Fruit fly (Drosophila melanogaster) whole organism, embryonic: ENCODE measurements around the gene Pka-C2.

Experiments used
- Blimp-1 ChIP-seq: fragments of 200-800 bp; sonication (Bioruptor generic); optimal IDR thresholded peaks from 3 replicates; lab custom pipeline; 2018; ENCODE audit warnings: missing biosample characterization, missing genetic modification characterization, mild to moderate bottlenecking, moderate library complexity, missing genetic modification reagents
- CG10209 ChIP-seq: fragments of 200-800 bp; sonication (Bioruptor generic); optimal IDR thresholded peaks from 3 replicates; lab custom pipeline; 2017; ENCODE audit warnings: missing biosample characterization, mild to moderate bottlenecking, missing genetic modification characterization, missing genetic modification reagents
- CG10366 ChIP-seq: fragments of 200-800 bp; sonication (Bioruptor generic); IDR thresholded peaks from 2 replicates; pipeline ENCODE4 v1.3.6; 2022; ENCODE audit warnings: missing biosample characterization, missing genetic modification characterization
- CG10462 ChIP-seq: fragments of 200-800 bp; sonication (Bioruptor generic); optimal IDR thresholded peaks from 2 replicates; lab custom pipeline; 2016; ENCODE audit warnings: missing biosample characterization, missing genetic modification characterization
- CG10979 ChIP-seq: fragments of 200-800 bp; sonication (Bioruptor generic); optimal IDR thresholded peaks from 2 replicates; lab custom pipeline; 2018; ENCODE audit warnings: missing biosample characterization, mild to moderate bottlenecking, missing genetic modification characterization, moderate library complexity
- CG11560 ChIP-seq: fragments of 200-800 bp; sonication (Bioruptor generic); IDR thresholded peaks from 3 replicates; pipeline ENCODE4 v1.3.6; 2022; ENCODE audit warnings: missing biosample characterization, missing genetic modification characterization
- CG12391 ChIP-seq: fragments of 200-800 bp; sonication (Bioruptor generic); optimal IDR thresholded peaks from 3 replicates; lab custom pipeline; 2018; ENCODE audit warnings: missing biosample characterization, mild to moderate bottlenecking, missing genetic modification characterization, moderate library complexity
- CG13424 ChIP-seq: fragments of 200-800 bp; sonication (Bioruptor generic); optimal IDR thresholded peaks from 2 replicates; lab custom pipeline; 2019; ENCODE audit warnings: missing biosample characterization, mild to moderate bottlenecking, missing genetic modification characterization, moderate library complexity
- CG13775 ChIP-seq: fragments of 200-800 bp; sonication (Bioruptor generic); optimal IDR thresholded peaks from 3 replicates; lab custom pipeline; 2017; ENCODE audit warnings: missing biosample characterization, mild to moderate bottlenecking, missing genetic modification characterization
- CG15269 ChIP-seq: fragments of 200-800 bp; sonication (Bioruptor generic); optimal IDR thresholded peaks from 2 replicates; lab custom pipeline; 2018; ENCODE audit warnings: missing biosample characterization, mild to moderate bottlenecking, missing genetic modification characterization, moderate library complexity
- CG16815 ChIP-seq: fragments of 200-800 bp; sonication (Bioruptor generic); optimal IDR thresholded peaks from 3 replicates; lab custom pipeline; 2017; ENCODE audit warnings: missing biosample characterization, mild to moderate bottlenecking, missing genetic modification characterization
- CG17186 ChIP-seq: fragments of 200-800 bp; sonication (Bioruptor generic); optimal IDR thresholded peaks from 3 replicates; lab custom pipeline; 2017; ENCODE audit warnings: missing biosample characterization, missing genetic modification reagents, missing genetic modification characterization
- CG17328 ChIP-seq: fragments of 200-800 bp; sonication (Bioruptor generic); IDR thresholded peaks from 2 replicates; pipeline ENCODE4 v1.3.6; 2022; ENCODE audit warnings: missing biosample characterization, missing genetic modification characterization
- CG17568 ChIP-seq: fragments of 200-800 bp; sonication (Bioruptor generic); optimal IDR thresholded peaks from 2 replicates; lab custom pipeline; 2018; ENCODE audit warnings: missing biosample characterization, mild to moderate bottlenecking, missing genetic modification characterization, moderate library complexity
- CG17829 ChIP-seq: fragments of 200-800 bp; optimal IDR thresholded peaks from 2 replicates; lab custom pipeline; 2019; ENCODE audit warnings: missing biosample characterization, mild to moderate bottlenecking, missing genetic modification characterization, moderate library complexity
- CG18262 ChIP-seq: fragments of 200-800 bp; optimal IDR thresholded peaks from 3 replicates; lab custom pipeline; 2019; ENCODE audit warnings: missing biosample characterization, mild to moderate bottlenecking, missing genetic modification characterization, moderate library complexity
- CG18764 ChIP-seq: fragments of 200-800 bp; sonication (Bioruptor generic); optimal IDR thresholded peaks from 3 replicates; lab custom pipeline; 2016; ENCODE audit warnings: missing biosample characterization, missing genetic modification characterization
- CG2199 ChIP-seq: fragments of 200-800 bp; sonication (Bioruptor generic); IDR thresholded peaks from 3 replicates; pipeline ENCODE4 v1.3.6; 2022; ENCODE audit warnings: missing biosample characterization, missing genetic modification characterization
- CG2712 ChIP-seq: fragments of 200-800 bp; optimal IDR thresholded peaks from 3 replicates; lab custom pipeline; 2019; ENCODE audit warnings: missing biosample characterization, mild to moderate bottlenecking, missing genetic modification characterization, moderate library complexity
- CG6689 ChIP-seq: fragments of 200-800 bp; sonication (Bioruptor generic); IDR thresholded peaks from 2 replicates; pipeline ENCODE4 v1.3.6; 2022; ENCODE audit warnings: missing biosample characterization, missing genetic modification characterization
- CG6854 ChIP-seq: fragments of 200-800 bp; sonication (Bioruptor generic); optimal IDR thresholded peaks from 3 replicates; lab custom pipeline; 2017; ENCODE audit warnings: missing biosample characterization, mild to moderate bottlenecking, missing genetic modification characterization
- CG7556 ChIP-seq: fragments of 200-800 bp; sonication (Bioruptor generic); optimal IDR thresholded peaks from 2 replicates; lab custom pipeline; 2017; ENCODE audit warnings: missing biosample characterization, mild to moderate bottlenecking, missing genetic modification characterization
- CG9437 ChIP-seq: fragments of 200-800 bp; sonication (Bioruptor generic); optimal IDR thresholded peaks from 2 replicates; lab custom pipeline; 2018; ENCODE audit warnings: missing biosample characterization, mild to moderate bottlenecking, missing genetic modification characterization
- CG9727 ChIP-seq: fragments of 200-800 bp; sonication (Bioruptor generic); optimal IDR thresholded peaks from 3 replicates; lab custom pipeline; 2017; ENCODE audit warnings: missing biosample characterization, mild to moderate bottlenecking, missing genetic modification characterization
- Chrac-16 ChIP-seq: fragments of 200-800 bp; sonication (Bioruptor generic); optimal IDR thresholded peaks from 3 replicates; lab custom pipeline; 2016; ENCODE audit warnings: missing biosample characterization, missing genetic modification characterization
- D19A ChIP-seq: fragments of 200-800 bp; optimal IDR thresholded peaks from 3 replicates; lab custom pipeline; 2019; ENCODE audit warnings: missing biosample characterization, mild to moderate bottlenecking, missing genetic modification characterization, moderate library complexity
- Hr3 ChIP-seq: fragments of 200-800 bp; sonication (Bioruptor generic); optimal IDR thresholded peaks from 3 replicates; lab custom pipeline; 2016; ENCODE audit warnings: missing biosample characterization, missing genetic modification characterization
- Ptx1 ChIP-seq: fragments of 200-800 bp; sonication (Bioruptor generic); IDR thresholded peaks from 2 replicates; pipeline ENCODE4 v1.3.6; 2022; ENCODE audit warnings: missing biosample characterization, missing genetic modification characterization
- Spps ChIP-seq: fragments of 200-800 bp; sonication (Bioruptor generic); optimal IDR thresholded peaks from 2 replicates; lab custom pipeline; 2018; ENCODE audit warnings: missing biosample characterization, mild to moderate bottlenecking, missing genetic modification characterization
- Sry-δ ChIP-seq: fragments of 200-800 bp; sonication (Bioruptor generic); optimal IDR thresholded peaks from 2 replicates; lab custom pipeline; 2016; ENCODE audit warnings: missing biosample characterization, missing genetic modification characterization
- Xrp1 ChIP-seq: fragments of 200-800 bp; sonication (Bioruptor generic); IDR thresholded peaks from 2 replicates; pipeline ENCODE4 v1.3.6; 2022; ENCODE audit warnings: missing biosample characterization, missing genetic modification characterization
- YL-1 ChIP-seq: fragments of 200-800 bp; sonication (Bioruptor generic); optimal IDR thresholded peaks from 3 replicates; lab custom pipeline; 2017; ENCODE audit warnings: missing biosample characterization, mild to moderate bottlenecking, missing genetic modification characterization
- ara ChIP-seq: fragments of 200-800 bp; sonication (Bioruptor generic); IDR thresholded peaks from 2 replicates; pipeline ENCODE4 v1.3.6; 2022; ENCODE audit warnings: missing biosample characterization, missing genetic modification characterization
- ash1 ChIP-seq: fragments of 200-800 bp; sonication (Bioruptor generic); optimal IDR thresholded peaks from 2 replicates; lab custom pipeline; 2018; ENCODE audit warnings: missing biosample characterization, mild to moderate bottlenecking, missing genetic modification characterization
- crol ChIP-seq: fragments of 200-800 bp; sonication (Bioruptor generic); IDR thresholded peaks from 2 replicates; pipeline ENCODE4 v1.3.6; 2022; ENCODE audit warnings: missing biosample characterization, missing genetic modification characterization
- ewg ChIP-seq: fragments of 200-800 bp; sonication (Bioruptor generic); optimal IDR thresholded peaks from 3 replicates; lab custom pipeline; 2017; ENCODE audit warnings: mild to moderate bottlenecking, missing biosample characterization, missing genetic modification reagents, missing genetic modification characterization
- fd96Cb ChIP-seq: fragments of 200-800 bp; sonication (Bioruptor generic); optimal IDR thresholded peaks from 2 replicates; lab custom pipeline; 2018; ENCODE audit warnings: missing biosample characterization, mild to moderate bottlenecking, missing genetic modification characterization, moderate library complexity
- gce ChIP-seq: fragments of 200-800 bp; sonication (Bioruptor generic); IDR thresholded peaks from 3 replicates; pipeline ENCODE4 v1.3.6; 2022; ENCODE audit warnings: missing biosample characterization, missing genetic modification characterization
- gsb-n ChIP-seq: fragments of 200-800 bp; sonication (Bioruptor generic); optimal IDR thresholded peaks from 3 replicates; lab custom pipeline; 2018; ENCODE audit warnings: missing biosample characterization, mild to moderate bottlenecking, missing genetic modification characterization
- jing ChIP-seq: fragments of 200-800 bp; sonication (Bioruptor generic); optimal IDR thresholded peaks from 2 replicates; lab custom pipeline; 2018; ENCODE audit warnings: missing biosample characterization, mild to moderate bottlenecking, missing genetic modification characterization
- lmd ChIP-seq: fragments of 200-800 bp; sonication (Bioruptor generic); IDR thresholded peaks from 2 replicates; pipeline ENCODE4 v1.3.6; 2022; ENCODE audit warnings: missing biosample characterization, missing genetic modification characterization
- nerfin-1 ChIP-seq: fragments of 200-800 bp; sonication (Bioruptor generic); optimal IDR thresholded peaks from 3 replicates; lab custom pipeline; 2019; ENCODE audit warnings: missing biosample characterization, mild to moderate bottlenecking, missing genetic modification characterization, moderate library complexity
- org-1 ChIP-seq: fragments of 200-800 bp; sonication (Bioruptor generic); optimal IDR thresholded peaks from 2 replicates; lab custom pipeline; 2017; ENCODE audit warnings: missing biosample characterization, missing genetic modification characterization
- phol ChIP-seq: fragments of 200-800 bp; sonication (Bioruptor generic); optimal IDR thresholded peaks from 3 replicates; lab custom pipeline; 2018; ENCODE audit warnings: missing biosample characterization, mild to moderate bottlenecking, missing genetic modification characterization, moderate library complexity
- row ChIP-seq: fragments of 200-800 bp; sonication (Bioruptor generic); IDR thresholded peaks from 3 replicates; pipeline ENCODE4 v1.3.6; 2022; ENCODE audit warnings: missing biosample characterization, missing genetic modification characterization
- salm ChIP-seq: fragments of 200-800 bp; sonication (Bioruptor generic); optimal IDR thresholded peaks from 2 replicates; lab custom pipeline; 2018; ENCODE audit warnings: missing biosample characterization, mild to moderate bottlenecking, missing genetic modification characterization
- sisA ChIP-seq: fragments of 200-800 bp; sonication (Bioruptor generic); IDR thresholded peaks from 2 replicates; pipeline ENCODE4 v1.3.6; 2022; ENCODE audit warnings: missing biosample characterization, missing genetic modification characterization
- ssp ChIP-seq: fragments of 200-800 bp; sonication (Bioruptor generic); IDR thresholded peaks from 2 replicates; pipeline ENCODE4 v1.3.6; 2022; ENCODE audit warnings: missing biosample characterization, missing genetic modification characterization
- tin ChIP-seq: fragments of 200-800 bp; sonication (Bioruptor generic); optimal IDR thresholded peaks from 3 replicates; lab custom pipeline; 2016; ENCODE audit warnings: missing biosample characterization, missing genetic modification characterization
- zf30C ChIP-seq: fragments of 200-800 bp; sonication (Bioruptor generic); optimal IDR thresholded peaks from 3 replicates; lab custom pipeline; 2018; ENCODE audit warnings: missing biosample characterization, mild to moderate bottlenecking, missing genetic modification characterization
- zfh1 ChIP-seq: fragments of 200-800 bp; sonication (Bioruptor generic); IDR thresholded peaks from 3 replicates; pipeline ENCODE4 v1.3.6; 2022; ENCODE audit warnings: missing biosample characterization, missing genetic modification characterization

Pka-C2 gene

dm6 chr3R:30734576-30734975 lies 37.6 kb upstream of the Pka-C2 start (continued):
- peak; percentile 3 for TF ChIP-seq ewg (GFP tag; lab: Kevin White, UChicago)
- peak; percentile 50 for TF ChIP-seq D19A (tag; lab: Kevin White, UChicago)
- no peak for TF ChIP-seq CG17186 (GFP tag; lab: Kevin White, UChicago)
- peak; percentile 68 for TF ChIP-seq CG12391
- peak; percentile 57 for TF ChIP-seq CG17328
- peak; percentile 32 for TF ChIP-seq CG13775 (GFP tag; lab: Kevin White, UChicago)
- peak; percentile 62 for TF ChIP-seq Xrp1 (GFP tag; lab: Robert Waterston, UW)
- TF ChIP-seq crol, result no peak
- TF ChIP-seq CG2712 (tag; lab: Kevin White, UChicago), result peak; percentile 76
- TF ChIP-seq Chrac-16, result peak; percentile 30
- peak; percentile 22 for TF ChIP-seq jing (GFP tag; lab: Kevin White, UChicago)
- TF ChIP-seq Sry-δ, result no peak
- TF ChIP-seq CG2199, result no peak
- no peak for TF ChIP-seq CG17568 (GFP tag; lab: Kevin White, UChicago)
- TF ChIP-seq CG6689 (GFP tag; lab: Robert Waterston, UW), result peak; percentile 46; the same call in 1 of the 2 replicates
- no peak for TF ChIP-seq CG10209 (GFP tag; lab: Kevin White, UChicago)
- TF ChIP-seq phol (tag; lab: Kevin White, UChicago), result peak; percentile 55
- TF ChIP-seq CG10462 (GFP tag; lab: Kevin White, UChicago), result no peak
- TF ChIP-seq row (GFP tag; lab: Robert Waterston, UW), result peak; percentile 58
- TF ChIP-seq ssp (GFP tag; lab: Robert Waterston, UW), result peak; percentile 35; the same call in 1 of the 2 replicates
- TF ChIP-seq sisA (GFP tag; lab: Robert Waterston, UW), result peak; percentile 33; the same call in 1 of the 2 replicates
- TF ChIP-seq ara (GFP tag; lab: Robert Waterston, UW), result peak; percentile 56; the same call in 1 of the 2 replicates
- no peak for TF ChIP-seq CG6854
- TF ChIP-seq org-1 (GFP tag; lab: Kevin White, UChicago), result no peak
- 0 out of 3 replicates have a peak, but pooled peaks have one; percentile 35 for TF ChIP-seq gce
- peak; percentile 26 for TF ChIP-seq CG13424 (tag; lab: Kevin White, UChicago)
- TF ChIP-seq Blimp-1 (GFP tag; lab: Kevin White, UChicago), result peak; percentile 52
- no peak for TF ChIP-seq salm (tag; lab: Kevin White, UChicago)
- peak; percentile 12 for TF ChIP-seq zf30C
- TF ChIP-seq Ptx1 (GFP tag; lab: Robert Waterston, UW), result 0 out of 2 replicates have a peak, but pooled peaks have one; percentile 43
- TF ChIP-seq CG7556, result peak; percentile 42
- peak; percentile 8 for TF ChIP-seq CG18764
- no peak for TF ChIP-seq nerfin-1 (tag; lab: Kevin White, UChicago)
- TF ChIP-seq Spps (tag; lab: Kevin White, UChicago), result peak; percentile 22
- 0 out of 2 replicates have a peak, but pooled peaks have one; percentile 27 for TF ChIP-seq lmd
- TF ChIP-seq CG17829 (tag; lab: Kevin White, UChicago), result peak; percentile 57
- TF ChIP-seq CG9437 (GFP tag; lab: Kevin White, UChicago), result peak; percentile 20
- TF ChIP-seq CG15269 (tag; lab: Kevin White, UChicago), result peak; percentile 1
- TF ChIP-seq fd96Cb (tag; lab: Kevin White, UChicago), result peak; percentile 28
- TF ChIP-seq Hr3, result peak; percentile 41
- TF ChIP-seq CG9727, result peak; percentile 57
- TF ChIP-seq zfh1 (GFP tag; lab: Robert Waterston, UW), result peak; percentile 61; the same call in 2 of the 3 replicates
- no peak; the same call in 2 of the 3 replicates for TF ChIP-seq CG11560 (tag; lab: Robert Waterston, UW)
- TF ChIP-seq tin (GFP tag; lab: Kevin White, UChicago), result peak; percentile 29
- no peak for TF ChIP-seq ash1 (GFP tag; lab: Kevin White, UChicago)
- TF ChIP-seq gsb-n (tag; lab: Kevin White, UChicago), result peak; percentile 38
- peak; percentile 71 for TF ChIP-seq CG10979 (tag; lab: Kevin White, UChicago)
- no peak for TF ChIP-seq YL-1 (GFP tag; lab: Kevin White, UChicago)
- TF ChIP-seq CG18262 (tag; lab: Kevin White, UChicago), result peak; percentile 75
- peak; percentile 50 for TF ChIP-seq CG16815 (GFP tag; lab: Kevin White, UChicago)
- TF ChIP-seq CG10366, result peak; percentile 32; the same call in 1 of the 2 replicates
